Worm (Caenorhabditis elegans) whole organism, L3 larva: Measurements from ENCODE around the gene tag-234.

Experiments
- R02D3.7 ChIP-seq: fragments of 150-350 bp; optimal IDR thresholded peaks from 2 replicates; lab custom pipeline; 2014; ENCODE audit warnings: missing biosample characterization, missing genetic modification characterization
- ZK546.5 ChIP-seq: sonication (generic microtip); optimal IDR thresholded peaks from 2 replicates; lab custom pipeline; 2017; ENCODE audit warnings: missing biosample characterization, missing genetic modification characterization
- aly-2 ChIP-seq: fragments of 150-350 bp; optimal IDR thresholded peaks from 2 replicates; lab custom pipeline; 2014; ENCODE audit warnings: missing biosample characterization, missing genetic modification characterization
- ceh-16 ChIP-seq: sonication (generic microtip); optimal IDR thresholded peaks from 2 replicates; lab custom pipeline; 2017; ENCODE audit warnings: missing biosample characterization, missing genetic modification characterization
- ceh-28 ChIP-seq: fragments of 150-350 bp; optimal IDR thresholded peaks from 2 replicates; lab custom pipeline; 2014; ENCODE audit warnings: missing biosample characterization, missing genetic modification reagents, missing genetic modification characterization
- ceh-82 ChIP-seq: fragments of 150-350 bp; optimal IDR thresholded peaks from 2 replicates; lab custom pipeline; 2014; ENCODE audit warnings: missing biosample characterization, missing genetic modification characterization
- ceh-9 ChIP-seq: sonication (generic microtip); optimal IDR thresholded peaks from 2 replicates; lab custom pipeline; 2018; ENCODE audit warnings: missing biosample characterization, missing genetic modification characterization
- egl-5 ChIP-seq: fragments of 150-350 bp; optimal IDR thresholded peaks from 2 replicates; lab custom pipeline; 2017; ENCODE audit warnings: missing biosample characterization, missing genetic modification reagents, missing genetic modification characterization, inconsistent platforms
- elt-1 ChIP-seq: fragments of 150-350 bp; optimal IDR thresholded peaks from 2 replicates; lab custom pipeline; 2014; ENCODE audit warnings: missing biosample characterization, missing genetic modification characterization
- elt-2 ChIP-seq: sonication (generic microtip); optimal IDR thresholded peaks from 2 replicates; lab custom pipeline; 2016; ENCODE audit warnings: missing genetic modification reagents, mild to moderate bottlenecking, missing genetic modification characterization, missing compliant biosample characterization
- elt-3 ChIP-seq, 3 experiments: fragments of 150-350 bp in 1 of 3; sonication (generic microtip) in 2 of 3; optimal IDR thresholded peaks; 2 replicates in 2 of 3; 4 replicates in 1 of 3; lab custom pipeline; 2014 to 2017; ENCODE audit warnings: missing biosample characterization in 3 of 3, missing genetic modification characterization in 3 of 3
- eor-1 ChIP-seq, 2 experiments: fragments of 150-350 bp; optimal IDR thresholded peaks; 2 replicates each; lab custom pipeline; 2014 to 2018; ENCODE audit warnings: missing biosample characterization in 2 of 2, missing genetic modification characterization in 2 of 2
- fkh-10 ChIP-seq: sonication (generic microtip); optimal IDR thresholded peaks from 2 replicates; lab custom pipeline; 2017; ENCODE audit warnings: missing biosample characterization, missing genetic modification reagents, missing genetic modification characterization
- fos-1 ChIP-seq: fragments of 150-350 bp; optimal IDR thresholded peaks from 2 replicates; lab custom pipeline; 2014; ENCODE audit warnings: missing biosample characterization, missing genetic modification characterization
- hmg-11 ChIP-seq: sonication (generic microtip); optimal IDR thresholded peaks from 2 replicates; lab custom pipeline; 2016; ENCODE audit warnings: missing genetic modification characterization, missing compliant biosample characterization
- jun-1 ChIP-seq: fragments of 150-350 bp; optimal IDR thresholded peaks from 2 replicates; lab custom pipeline; 2014; ENCODE audit warnings: missing biosample characterization, missing genetic modification reagents, missing genetic modification characterization
- lin-15B ChIP-seq: fragments of 150-350 bp; optimal IDR thresholded peaks from 2 replicates; lab custom pipeline; 2014; ENCODE audit warnings: missing biosample characterization, missing genetic modification characterization
- lin-39 ChIP-seq: fragments of 150-350 bp; optimal IDR thresholded peaks from 2 replicates; lab custom pipeline; 2018; ENCODE audit warnings: missing biosample characterization, missing genetic modification reagents, missing genetic modification characterization
- mdl-1 ChIP-seq: fragments of 150-350 bp; optimal IDR thresholded peaks from 2 replicates; lab custom pipeline; 2014; ENCODE audit warnings: missing biosample characterization, missing genetic modification characterization
- nfya-1 ChIP-seq: sonication (generic microtip); optimal IDR thresholded peaks from 2 replicates; lab custom pipeline; 2017; ENCODE audit warnings: missing genetic modification characterization, mild to moderate bottlenecking, missing compliant biosample characterization, antibody characterized with exemption, moderate library complexity; ENCODE audit not compliant: insufficient read depth
- nhr-12 ChIP-seq: fragments of 150-350 bp; optimal IDR thresholded peaks from 2 replicates; lab custom pipeline; 2014; ENCODE audit warnings: missing biosample characterization, missing genetic modification characterization
- nhr-23 ChIP-seq: fragments of 150-350 bp; optimal IDR thresholded peaks from 2 replicates; lab custom pipeline; 2014; ENCODE audit warnings: missing biosample characterization, missing genetic modification reagents, missing genetic modification characterization
- nhr-25 ChIP-seq: sonication (generic microtip); optimal IDR thresholded peaks from 2 replicates; lab custom pipeline; 2017; ENCODE audit warnings: missing biosample characterization, missing genetic modification characterization
- nhr-28 ChIP-seq: fragments of 150-350 bp; optimal IDR thresholded peaks from 2 replicates; lab custom pipeline; 2014; ENCODE audit warnings: missing biosample characterization, missing genetic modification characterization
- pqm-1 ChIP-seq: fragments of 150-350 bp; optimal IDR thresholded peaks from 2 replicates; lab custom pipeline; 2017; ENCODE audit warnings: missing biosample characterization, missing genetic modification characterization, inconsistent platforms
- sea-2 ChIP-seq: fragments of 150-350 bp; sonication (generic microtip); optimal IDR thresholded peaks from 4 replicates; lab custom pipeline; 2014; ENCODE audit warnings: missing biosample characterization, missing genetic modification reagents, missing genetic modification characterization
- skn-1 ChIP-seq: fragments of 150-350 bp; optimal IDR thresholded peaks from 2 replicates; lab custom pipeline; 2014; ENCODE audit warnings: missing biosample characterization, missing genetic modification characterization
- snpc-4 ChIP-seq: fragments of 150-350 bp; optimal IDR thresholded peaks from 2 replicates; lab custom pipeline; 2014; ENCODE audit warnings: missing biosample characterization, missing genetic modification characterization
- tbx-2 ChIP-seq: sonication (generic microtip); optimal IDR thresholded peaks from 2 replicates; lab custom pipeline; 2016; ENCODE audit warnings: mild to moderate bottlenecking, missing genetic modification characterization, missing compliant biosample characterization
- unc-39 ChIP-seq: sonication (generic microtip); optimal IDR thresholded peaks from 4 replicates; lab custom pipeline; 2017; ENCODE audit warnings: missing biosample characterization, missing genetic modification characterization
- unc-62 ChIP-seq: fragments of 150-350 bp; sonication (generic microtip); optimal IDR thresholded peaks from 4 replicates; lab custom pipeline; 2014; ENCODE audit warnings: missing biosample characterization, missing genetic modification reagents, missing genetic modification characterization
- zag-1 ChIP-seq: fragments of 150-350 bp; optimal IDR thresholded peaks from 2 replicates; lab custom pipeline; 2014; ENCODE audit warnings: missing biosample characterization, missing genetic modification characterization
- ztf-11 ChIP-seq: fragments of 150-350 bp; optimal IDR thresholded peaks from 2 replicates; lab custom pipeline; 2014; ENCODE audit warnings: missing biosample characterization, missing genetic modification characterization

The tag-234 gene

DNA sequence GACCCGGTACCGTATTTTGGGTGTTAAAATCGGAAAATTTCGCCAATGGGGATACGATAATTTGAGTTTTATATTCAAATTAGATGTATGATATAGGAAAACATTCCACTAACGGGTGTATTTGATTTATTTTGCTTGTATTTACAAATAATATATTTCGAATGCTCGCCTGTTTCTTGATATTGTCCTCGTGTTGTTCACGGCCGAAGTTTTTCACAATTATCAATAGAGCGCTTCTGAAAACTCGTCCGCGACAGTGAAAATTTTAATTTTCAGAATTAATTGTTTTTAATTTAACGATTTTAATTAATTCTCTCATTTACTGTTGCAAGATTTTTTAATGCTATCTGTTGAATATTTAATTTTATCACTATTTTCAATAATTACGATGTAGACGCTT is 44.3 kb upstream of the tag-234 start (continued):
- TF ChIP-seq eor-1 (tag; optimal IDR thresholded peaks at IDR 0.05; lab: Kevin White, UChicago) (no peak), egl-5 (tag; lab: Kevin White, UChicago) (no peak), elt-2 (tag; lab: Kevin White, UChicago) (peak; percentile 53), pqm-1 (tag; lab: Kevin White, UChicago) (peak; percentile 39), elt-1 (tag; lab: Kevin White, UChicago) (no peak)
- TF ChIP-seq, all 47 proteins: peak for 5

DNA sequence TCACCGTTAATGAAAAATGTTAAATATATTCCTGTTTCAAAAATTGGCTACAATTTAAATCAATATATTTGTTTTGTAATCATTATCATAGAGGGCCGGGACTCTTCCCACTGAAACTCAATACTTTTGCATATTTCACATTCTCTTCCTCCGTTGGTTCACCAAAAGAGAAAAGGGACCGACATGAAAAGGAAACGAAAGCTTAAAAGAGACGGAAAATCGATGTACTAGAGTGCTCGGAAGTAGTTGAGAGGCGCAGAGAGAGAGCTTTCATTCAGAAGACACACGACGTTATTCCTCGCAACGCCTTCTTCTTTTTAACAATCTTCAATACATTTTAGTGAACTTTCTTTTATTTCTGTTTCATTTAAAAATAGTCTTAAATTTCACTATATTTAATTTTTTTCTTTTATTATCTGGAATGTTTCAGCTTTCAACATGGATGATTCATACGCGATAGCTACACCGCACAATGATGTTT is 43.7 kb upstream of the tag-234 start, which contains the start of gene ehs-1:
Gene ehs-1 (plus strand): TSS at position 431 of the 481 bp plus-strand sequence.
- TF ChIP-seq ztf-11 (tag; lab: Kevin White, UChicago) (no peak), ceh-82 (tag; lab: Kevin White, UChicago) (no peak), tbx-2 (no peak), nhr-12 (no peak), elt-2 (tag; lab: Kevin White, UChicago) (no peak), elt-3 (tag; optimal IDR thresholded peaks at IDR 0.05; lab: Kevin White, UChicago) (no peak), ceh-16 (tag; lab: Kevin White, UChicago) (no peak), lin-15B (tag; lab: Kevin White, UChicago) (peak; percentile 8), skn-1 (no peak), nfya-1 (tag; lab: Kevin White, UChicago) (peak; percentile 43), snpc-4 (tag; lab: Kevin White, UChicago) (peak; percentile 26), sea-2 (GFP tag; lab: Kevin White, UChicago) (peak; percentile 65), lin-39 (tag; lab: Kevin White, UChicago) (peak; percentile 25), nhr-28 (tag; lab: Kevin White, UChicago) (no peak), ceh-28 (tag; lab: Kevin White, UChicago) (no peak)

DNA sequence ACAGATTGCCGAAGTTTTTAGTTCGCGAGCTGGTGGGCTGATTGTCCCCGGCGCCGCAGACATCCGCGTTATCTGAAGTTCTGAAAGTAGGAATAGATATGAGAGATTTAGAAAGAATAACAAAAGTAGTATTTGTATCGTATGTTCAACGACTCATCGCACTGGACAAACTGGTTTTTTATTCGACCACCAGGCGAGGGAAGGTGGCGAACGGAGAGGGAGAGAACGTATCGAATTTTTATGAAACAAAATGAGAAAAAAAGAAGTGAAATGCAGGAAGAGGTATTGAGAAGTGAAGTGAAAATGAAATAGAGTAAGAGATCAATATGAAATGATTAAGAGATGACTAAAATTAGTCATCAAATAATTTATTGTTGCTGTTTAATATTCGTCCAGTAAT is 36.6 kb upstream of the tag-234 start, which contains the start of gene tbc-2:
Gene tbc-2 (minus strand): TSS at position 80 of the 400 bp plus-strand sequence.
- peak; percentile 37 for TF ChIP-seq nhr-23 (tag; lab: Kevin White, UChicago)
- TF ChIP-seq nhr-25: peak; percentile 23
- no peak for TF ChIP-seq ceh-9 (tag; lab: Kevin White, UChicago)
- TF ChIP-seq, all 47 proteins: peak for 2

DNA sequence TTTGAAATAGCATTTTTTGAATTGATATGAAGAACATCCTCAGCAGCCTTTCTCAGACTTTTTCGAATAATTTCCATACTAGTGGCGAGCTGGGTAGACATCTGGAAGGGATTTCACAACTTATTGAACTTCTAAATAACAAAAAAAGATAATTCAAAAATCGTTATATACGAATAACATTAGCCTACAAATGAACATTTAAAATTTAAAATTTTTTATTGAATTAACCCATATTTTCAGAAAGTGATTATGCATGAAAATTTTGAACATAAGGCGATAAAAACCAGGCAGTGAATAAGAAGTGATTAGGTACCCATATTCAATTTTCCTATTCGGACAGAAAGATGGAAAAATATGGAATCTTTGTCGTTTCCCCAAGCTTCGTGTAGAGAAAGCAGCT is 35.5 kb upstream of the tag-234 start, which contains the start of gene ZK1248.11:
Gene ZK1248.11 (minus strand): TSS at position 101 of the 400 bp plus-strand sequence.
- TF ChIP-seq ceh-9 (tag; lab: Kevin White, UChicago): no peak
- no peak for TF ChIP-seq tbx-2
- TF ChIP-seq skn-1: no peak
- no peak for TF ChIP-seq elt-3 (tag; optimal IDR thresholded peaks at IDR 0.05; lab: Kevin White, UChicago)
- no peak for TF ChIP-seq fos-1
- TF ChIP-seq jun-1 (tag; lab: Kevin White, UChicago): no peak
- no peak for TF ChIP-seq unc-62
- TF ChIP-seq ceh-28 (tag; lab: Kevin White, UChicago): no peak
- no peak for TF ChIP-seq elt-2 (tag; lab: Kevin White, UChicago)
- TF ChIP-seq mdl-1 (tag; lab: Kevin White, UChicago): no peak
- no peak for TF ChIP-seq nhr-12
- no peak for TF ChIP-seq ZK546.5 (tag; lab: Kevin White, UChicago)
- TF ChIP-seq egl-5 (tag; lab: Kevin White, UChicago): no peak
- TF ChIP-seq aly-2 (tag; lab: Kevin White, UChicago): no peak
- TF ChIP-seq fkh-10: no peak
- no peak for TF ChIP-seq nhr-28 (tag; lab: Kevin White, UChicago)
- TF ChIP-seq ztf-11 (tag; lab: Kevin White, UChicago): no peak
- no peak for TF ChIP-seq pqm-1 (tag; lab: Kevin White, UChicago)
- no peak for TF ChIP-seq zag-1
- no peak for TF ChIP-seq R02D3.7 (tag; lab: Kevin White, UChicago)

DNA sequence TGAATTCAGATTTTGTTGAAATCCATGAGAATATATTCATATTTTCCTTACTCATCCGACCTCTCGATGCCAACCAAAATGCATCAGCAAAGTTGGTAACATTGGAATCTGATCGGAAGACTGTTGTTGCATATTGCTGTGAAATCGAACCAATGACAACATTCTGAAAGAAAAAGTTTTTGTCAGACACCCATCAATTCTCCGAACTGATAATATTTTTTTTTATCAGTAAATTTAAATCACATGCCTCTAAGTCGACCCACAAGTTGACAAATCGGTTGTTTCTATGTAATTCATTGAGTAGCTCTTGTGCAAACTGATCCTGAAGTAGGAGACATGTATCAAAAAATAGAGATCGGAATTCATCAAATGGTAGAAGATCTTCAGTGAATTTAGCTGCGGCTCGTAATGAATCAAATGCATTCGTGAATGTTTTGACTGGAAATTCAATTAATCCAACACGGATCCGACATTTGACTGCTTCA is 34.0 kb upstream of the tag-234 start, which contains the start of gene col-74:
Gene col-74 (plus strand): TSS at position 435 of the 485 bp plus-strand sequence.
- TF ChIP-seq unc-39 (tag; lab: Kevin White, UChicago) (no peak), hmg-11 (no peak), skn-1 (no peak), pqm-1 (tag; lab: Kevin White, UChicago) (peak; percentile 56), ztf-11 (tag; lab: Kevin White, UChicago) (no peak), elt-2 (tag; lab: Kevin White, UChicago) (peak; percentile 74), sea-2 (GFP tag; lab: Kevin White, UChicago) (no peak), egl-5 (tag; lab: Kevin White, UChicago) (no peak), snpc-4 (tag; lab: Kevin White, UChicago) (no peak)
